Worm (Caenorhabditis elegans) whole organism, L4/young adult: Measurements from ENCODE around the gene F54D10.7.

Experiments used
- W03F9.2 ChIP-seq: fragments of 150-350 bp; optimal IDR thresholded peaks from 2 replicates; lab custom pipeline; 2014; ENCODE audit warnings: missing biosample characterization, missing genetic modification characterization
- dao-5 ChIP-seq: sonication (generic microtip); optimal IDR thresholded peaks from 2 replicates; lab custom pipeline; 2016; ENCODE audit warnings: missing genotype, missing genetic modification characterization, moderate library complexity, missing compliant biosample characterization
- him-1 ChIP-seq: sonication (generic microtip); optimal IDR thresholded peaks from 2 replicates; lab custom pipeline; 2016; ENCODE audit warnings: missing genotype, missing genetic modification reagents, missing genetic modification characterization, missing compliant biosample characterization

Gene F54D10.7

DNA sequence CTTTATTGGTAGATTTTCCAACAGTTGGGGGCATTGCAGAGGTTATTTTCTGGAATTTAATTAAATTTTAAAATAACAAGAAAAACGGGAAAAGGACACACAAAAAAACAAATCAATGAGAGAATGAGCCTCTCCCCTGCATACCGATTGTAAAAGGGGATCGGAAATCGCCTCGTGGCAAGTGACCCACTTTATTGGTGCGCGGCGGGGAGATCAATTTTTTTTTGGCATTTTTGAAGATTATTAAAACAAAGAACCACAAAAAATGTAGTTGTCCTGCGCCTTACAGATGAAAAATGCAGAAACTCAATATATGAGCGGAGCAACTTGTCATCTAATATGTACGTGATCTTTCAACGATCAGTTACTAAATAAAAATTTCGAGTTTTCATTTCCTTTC lies at the start of gene F54D10.7:
F54D10.7 (minus strand) TSS at position 49 of the 400 bp plus-strand sequence.
- no peak for TF ChIP-seq W03F9.2 (tag; lab: Kevin White, UChicago)
- TF ChIP-seq dao-5 (tag; lab: Kevin White, UChicago): no peak
- TF ChIP-seq him-1 (tag; lab: Kevin White, UChicago): no peak

DNA sequence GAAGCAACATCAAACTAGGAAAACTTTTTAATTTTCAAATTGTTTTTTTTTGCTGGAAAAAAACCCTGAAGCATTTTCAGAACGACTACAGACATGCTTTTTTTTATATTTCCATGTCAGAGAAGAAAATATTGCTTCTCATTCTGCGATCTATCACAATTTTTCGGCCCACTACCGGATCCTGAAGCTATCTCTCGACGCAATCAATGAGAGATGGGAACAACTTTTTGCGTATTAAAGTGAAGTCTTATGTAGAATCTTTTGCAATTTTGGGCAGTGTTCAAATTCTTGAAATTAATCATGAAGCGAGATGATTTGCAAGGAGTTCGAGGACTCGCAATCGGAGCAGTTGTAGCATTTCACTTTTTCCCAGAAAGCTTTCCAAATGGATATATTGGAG lies 48.5 kb upstream of the F54D10.7 start, which contains the start of gene oac-10:
oac-10 (plus strand) TSS at position 301 of the 400 bp plus-strand sequence.
- TF ChIP-seq him-1 (tag; lab: Kevin White, UChicago) (no peak), dao-5 (tag; lab: Kevin White, UChicago) (no peak), W03F9.2 (tag; lab: Kevin White, UChicago) (no peak)

DNA sequence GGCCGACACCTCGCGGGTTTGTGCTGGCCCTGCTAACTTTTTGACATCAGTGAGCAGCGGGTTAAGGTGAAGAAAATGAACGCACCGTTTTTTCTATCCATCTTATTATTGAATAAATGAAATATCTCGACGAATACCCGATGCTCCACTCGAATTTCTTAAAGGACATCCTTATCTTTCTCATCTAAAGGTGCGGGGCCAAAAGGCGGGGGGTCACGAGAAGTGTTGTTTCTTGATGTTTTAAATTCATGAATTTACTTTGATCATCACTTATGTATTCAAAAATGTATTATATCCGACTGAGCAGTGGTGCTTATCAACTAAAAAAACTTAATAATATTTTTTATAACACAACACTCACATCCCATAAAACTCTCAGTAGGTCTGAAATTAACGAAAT lies 43.6 kb upstream of the F54D10.7 start, which contains the start of gene nhr-261:
nhr-261 (minus strand) TSS at position 101 of the 400 bp plus-strand sequence.
- no peak for TF ChIP-seq W03F9.2 (tag; lab: Kevin White, UChicago)
- no peak for TF ChIP-seq him-1 (tag; lab: Kevin White, UChicago)
- no peak for TF ChIP-seq dao-5 (tag; lab: Kevin White, UChicago)

DNA sequence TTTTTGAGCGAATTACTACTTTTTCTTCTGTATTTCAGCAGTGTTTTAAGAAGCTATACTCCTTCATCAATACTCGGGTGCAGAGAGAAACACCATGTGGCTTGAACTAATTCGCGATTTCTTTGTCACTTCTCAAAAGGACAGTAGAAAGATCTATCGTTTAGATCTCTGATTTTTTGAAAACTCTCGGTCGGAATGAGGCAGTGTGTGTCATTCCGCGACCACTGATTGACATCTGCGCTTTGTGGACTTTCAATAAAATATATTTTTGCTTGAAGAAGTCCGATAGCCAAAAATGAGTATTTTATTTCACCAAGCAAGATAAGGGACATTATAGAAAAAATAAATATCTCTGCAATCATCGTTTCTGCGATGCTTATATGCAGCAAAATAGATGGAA lies 41.0 kb upstream of the F54D10.7 start:
- no peak for TF ChIP-seq W03F9.2 (tag; lab: Kevin White, UChicago)
- TF ChIP-seq dao-5 (tag; lab: Kevin White, UChicago): no peak
- TF ChIP-seq him-1 (tag; lab: Kevin White, UChicago): no peak

DNA sequence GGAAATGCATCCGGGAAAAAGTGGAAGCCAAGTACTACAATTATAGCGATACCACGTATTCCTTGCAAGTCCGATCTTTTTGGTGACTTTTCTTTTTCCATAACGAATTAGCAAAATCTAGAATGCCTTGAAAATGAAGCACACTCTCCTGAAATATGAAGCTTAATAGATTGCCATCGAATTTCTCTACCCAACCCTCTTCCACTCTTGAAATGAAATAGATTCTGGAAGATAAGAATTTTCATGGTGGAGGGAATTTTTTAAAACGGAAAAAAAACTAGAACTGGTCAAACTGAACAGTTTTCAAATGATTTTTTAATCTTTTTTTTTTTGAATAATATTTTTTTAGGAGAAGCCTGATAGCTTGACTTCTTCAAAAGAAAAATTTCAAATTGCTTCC lies 39.7 kb upstream of the F54D10.7 start, which contains the start of gene oac-11:
oac-11 (minus strand) TSS at position 101 of the 400 bp plus-strand sequence.
- TF ChIP-seq W03F9.2 (tag; lab: Kevin White, UChicago) (no peak), him-1 (tag; lab: Kevin White, UChicago) (no peak), dao-5 (tag; lab: Kevin White, UChicago) (no peak)

DNA sequence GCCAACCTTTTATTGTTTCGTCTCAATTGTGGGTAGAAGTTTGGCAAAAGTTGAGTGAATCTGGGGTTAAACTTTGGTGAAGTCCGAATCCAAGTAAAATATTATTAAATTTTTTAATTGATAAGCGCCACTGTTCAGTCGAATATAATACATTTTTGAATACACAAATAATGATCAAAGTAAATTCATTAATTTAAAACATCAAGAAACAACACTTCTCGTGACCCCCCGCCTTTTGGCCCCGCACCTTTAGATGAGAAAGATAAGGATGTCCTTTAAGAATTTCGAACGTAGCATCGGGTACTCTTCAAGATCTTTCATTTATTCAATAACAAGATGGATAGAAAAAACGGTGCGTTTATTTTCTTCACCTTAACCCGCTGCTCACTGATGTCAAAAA lies 31.6 kb upstream of the F54D10.7 start, which contains the start of gene nhr-257:
nhr-257 (plus strand) TSS at position 301 of the 400 bp plus-strand sequence.
- TF ChIP-seq dao-5 (tag; lab: Kevin White, UChicago) (no peak), W03F9.2 (tag; lab: Kevin White, UChicago) (no peak), him-1 (tag; lab: Kevin White, UChicago) (no peak)

DNA sequence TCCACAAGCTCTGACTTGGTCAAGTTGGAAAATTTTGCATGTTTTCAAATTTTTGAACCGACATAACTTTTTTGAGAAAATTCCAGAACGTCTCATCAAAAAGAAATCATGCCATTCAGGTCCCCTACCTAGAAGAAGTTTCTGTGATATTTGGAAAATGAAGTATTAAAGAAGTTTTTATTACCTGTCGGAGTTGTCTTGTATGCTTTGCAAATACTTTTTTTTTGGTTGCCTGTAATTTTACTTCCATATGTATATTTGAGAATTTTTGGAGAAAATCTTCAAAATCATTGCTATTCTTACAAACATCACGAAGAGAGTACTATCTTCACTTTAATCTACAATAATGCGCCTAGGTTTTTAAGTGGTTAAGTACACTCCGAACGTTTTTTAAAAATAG lies 29.6 kb upstream of the F54D10.7 start, which contains the start of gene nhr-72:
nhr-72 (minus strand) TSS at position 101 of the 400 bp plus-strand sequence.
- TF ChIP-seq him-1 (tag; lab: Kevin White, UChicago) (no peak), dao-5 (tag; lab: Kevin White, UChicago) (no peak), W03F9.2 (tag; lab: Kevin White, UChicago) (no peak)

DNA sequence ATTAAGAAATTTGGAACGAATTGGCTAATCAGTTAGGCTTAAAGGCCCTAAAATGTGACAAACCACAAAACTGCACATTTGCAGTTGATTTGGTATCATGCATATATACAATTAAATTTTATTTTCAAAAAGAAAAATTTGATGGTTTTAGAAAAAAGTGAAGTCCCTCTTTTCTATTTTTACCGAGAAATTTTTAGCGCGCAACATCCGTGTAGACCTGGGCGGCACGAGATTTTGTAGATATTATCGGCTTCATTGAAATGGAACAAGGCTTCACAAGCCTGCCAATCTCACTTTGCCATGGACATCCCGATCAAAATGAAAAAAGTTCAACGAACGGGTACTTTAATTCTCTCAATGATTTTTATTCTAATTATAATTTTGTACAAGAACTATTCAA lies 24.9 kb upstream of the F54D10.7 start, which contains the start of gene C17A2.2:
C17A2.2 (plus strand) TSS at position 301 of the 400 bp plus-strand sequence.
- TF ChIP-seq dao-5 (tag; lab: Kevin White, UChicago): no peak

DNA sequence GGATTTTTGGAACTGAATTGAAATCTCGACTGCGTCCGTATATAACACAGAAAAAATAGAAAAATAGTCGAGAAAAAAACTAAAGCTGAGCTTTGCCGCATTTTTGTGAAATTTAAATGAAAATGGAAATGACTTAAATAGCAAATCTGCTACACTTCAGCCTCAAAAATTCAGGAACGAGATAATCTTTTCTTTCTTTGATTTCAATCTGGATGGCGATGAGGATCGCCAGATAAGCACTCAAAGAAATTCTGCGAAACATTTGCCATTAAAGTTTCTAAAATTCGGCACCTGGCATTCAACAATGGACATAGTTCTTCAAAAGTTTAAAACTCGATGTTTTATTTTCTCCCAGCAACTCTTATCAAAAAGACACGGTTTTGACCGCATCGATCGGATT lies 22.2 kb upstream of the F54D10.7 start, which contains the start of the genes C17A2.7 and C17A2.3:
C17A2.7 (minus strand) TSS at position 101 of the 400 bp plus-strand sequence.
C17A2.3 (plus strand) TSS at position 305 of the 400 bp plus-strand sequence.
- no peak for TF ChIP-seq W03F9.2 (tag; lab: Kevin White, UChicago)
- no peak for TF ChIP-seq dao-5 (tag; lab: Kevin White, UChicago)
- TF ChIP-seq him-1 (tag; lab: Kevin White, UChicago): no peak

DNA sequence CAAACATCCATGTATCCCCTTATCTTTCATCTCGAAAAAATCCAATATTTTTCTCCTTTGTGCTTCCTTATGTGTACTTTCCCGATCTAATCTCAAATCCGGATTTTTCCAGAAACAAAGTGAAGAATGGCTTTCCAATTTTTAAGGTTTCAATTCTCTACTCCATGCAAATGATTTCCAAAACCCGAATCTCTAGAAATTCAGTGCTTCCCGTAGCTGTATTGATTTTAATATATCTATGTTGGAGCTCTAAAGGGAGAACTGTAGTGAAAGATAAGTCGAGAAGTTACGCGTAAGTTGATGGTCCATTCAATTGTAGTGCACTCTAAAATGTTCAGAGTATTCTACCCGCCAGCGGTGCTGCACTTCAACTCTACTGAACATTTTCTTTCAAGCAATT lies 18.5 kb upstream of the F54D10.7 start, which contains the start of gene C17A2.4:
C17A2.4 (plus strand) TSS at position 301 of the 400 bp plus-strand sequence.
- TF ChIP-seq dao-5 (tag; lab: Kevin White, UChicago) (no peak), W03F9.2 (tag; lab: Kevin White, UChicago) (no peak), him-1 (tag; lab: Kevin White, UChicago) (no peak)

DNA sequence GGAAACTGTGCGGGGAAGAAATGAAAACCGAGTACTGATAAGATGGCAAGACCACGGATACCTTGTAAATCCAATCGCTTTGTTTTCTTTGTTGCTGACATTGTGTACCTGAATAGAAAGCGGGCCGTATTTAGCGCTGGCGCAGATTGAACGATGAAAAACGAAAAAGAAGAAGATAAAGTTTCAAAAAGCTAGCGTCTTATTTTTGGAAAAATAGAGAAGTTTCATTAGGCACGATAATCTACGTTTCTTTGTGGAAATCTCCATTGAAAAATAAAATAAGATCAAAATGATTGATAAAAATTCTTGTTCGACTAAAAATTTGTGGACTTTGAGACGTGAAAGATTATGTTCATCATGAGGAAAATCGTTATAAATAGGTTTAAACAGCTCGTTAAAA lies 14.8 kb upstream of the F54D10.7 start, which contains the start of gene oac-4:
oac-4 (minus strand) TSS at position 101 of the 400 bp plus-strand sequence.
- TF ChIP-seq W03F9.2 (tag; lab: Kevin White, UChicago) (no peak), him-1 (tag; lab: Kevin White, UChicago) (no peak), dao-5 (tag; lab: Kevin White, UChicago) (no peak)

DNA sequence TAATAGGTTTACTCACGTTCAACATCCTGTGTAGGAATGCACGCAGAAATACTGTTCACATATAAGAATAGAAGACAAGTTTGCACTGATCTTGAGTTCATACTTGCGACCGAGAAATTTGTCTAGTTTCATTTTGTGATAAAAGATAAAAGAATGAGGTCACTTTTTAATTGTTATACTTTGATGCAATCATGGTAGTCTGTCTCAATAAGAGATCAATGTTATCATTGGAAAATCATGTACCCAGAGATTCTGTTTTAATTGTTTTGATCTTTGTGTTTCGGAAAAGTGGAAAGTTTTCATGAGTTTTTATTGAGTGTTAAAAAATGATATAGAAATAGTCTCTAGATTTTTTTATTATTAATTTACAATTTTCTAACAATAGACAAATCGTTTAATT lies 11.3 kb upstream of the F54D10.7 start, which contains the start of gene F54D10.9:
F54D10.9 (minus strand) TSS at position 101 of the 400 bp plus-strand sequence.
- TF ChIP-seq him-1 (tag; lab: Kevin White, UChicago) (no peak), W03F9.2 (tag; lab: Kevin White, UChicago) (no peak), dao-5 (tag; lab: Kevin White, UChicago) (no peak)

DNA sequence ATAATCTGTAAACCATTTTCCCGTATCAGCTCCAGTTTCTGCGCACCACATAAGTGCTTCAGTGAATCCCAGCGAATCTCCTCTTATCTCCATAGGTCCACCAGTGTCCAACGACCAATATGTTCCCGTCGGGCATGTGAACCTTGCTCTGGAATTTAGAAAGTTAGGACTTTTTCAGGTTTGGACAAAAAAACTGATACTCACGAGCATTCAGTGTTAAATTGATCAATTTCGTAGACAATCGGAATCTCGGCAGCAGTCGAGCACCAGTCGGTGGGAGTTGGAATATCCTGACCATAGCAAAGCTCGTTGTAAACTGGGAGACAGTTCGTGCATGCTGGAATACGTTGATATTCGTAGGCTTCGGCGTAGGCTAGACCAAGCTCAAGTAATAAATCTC lies 8.5 kb upstream of the F54D10.7 start:
- no peak for TF ChIP-seq dao-5 (tag; lab: Kevin White, UChicago)
- TF ChIP-seq W03F9.2 (tag; lab: Kevin White, UChicago): no peak
- TF ChIP-seq him-1 (tag; lab: Kevin White, UChicago): no peak

DNA sequence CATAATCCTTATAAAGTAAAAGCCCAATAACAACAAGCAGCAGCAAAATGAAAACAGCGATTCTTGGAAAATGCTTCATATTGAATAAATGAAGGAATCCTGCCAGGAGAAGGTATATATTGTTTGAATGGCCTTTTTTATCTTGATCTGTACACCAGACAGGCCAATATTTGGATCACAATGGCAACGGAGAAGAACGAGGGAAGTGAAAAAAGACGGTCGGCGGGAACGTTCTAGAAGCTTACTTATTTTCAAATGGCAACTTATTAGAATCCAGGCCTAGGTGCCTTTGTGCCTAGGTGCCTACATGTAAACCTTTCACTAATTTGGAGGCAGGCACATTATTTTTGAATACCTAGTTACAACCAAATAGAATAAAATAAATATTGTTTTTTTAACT lies 6.7 kb upstream of the F54D10.7 start, which contains the start of gene F54D10.8:
F54D10.8 (minus strand) TSS at position 101 of the 400 bp plus-strand sequence.
- no peak for TF ChIP-seq W03F9.2 (tag; lab: Kevin White, UChicago)
- no peak for TF ChIP-seq him-1 (tag; lab: Kevin White, UChicago)
- TF ChIP-seq dao-5 (tag; lab: Kevin White, UChicago): no peak
